Worm (Caenorhabditis elegans) whole organism, L4 larva: Measurements from ENCODE around the gene H35N09.1.

Source experiments
- ama-1 ChIP-seq: fragments of 150-350 bp; optimal IDR thresholded peaks from 2 replicates; lab custom pipeline; 2014; ENCODE audit warnings: inconsistent platforms, mixed read lengths
- ceh-28 ChIP-seq: fragments of 150-350 bp; optimal IDR thresholded peaks from 2 replicates; lab custom pipeline; 2014; ENCODE audit warnings: missing biosample characterization, missing genetic modification reagents, missing genetic modification characterization
- hlh-11 ChIP-seq: fragments of 200-800 bp; sonication (Bioruptor generic); optimal IDR thresholded peaks from 2 replicates; lab custom pipeline; 2018; ENCODE audit warnings: mild to moderate bottlenecking, missing genetic modification characterization, missing compliant biosample characterization
- lin-15B ChIP-seq: fragments of 150-350 bp; sonication (generic microtip); optimal IDR thresholded peaks from 3 replicates; lab custom pipeline; 2014; ENCODE audit warnings: missing biosample characterization, missing genetic modification characterization
- lir-3 ChIP-seq: sonication (generic microtip); optimal IDR thresholded peaks from 2 replicates; lab custom pipeline; 2016; ENCODE audit warnings: mild to moderate bottlenecking, missing genetic modification characterization, missing compliant biosample characterization
- nhr-11 ChIP-seq: fragments of 150-350 bp; optimal IDR thresholded peaks from 2 replicates; lab custom pipeline; 2014; ENCODE audit warnings: missing biosample characterization, missing genetic modification characterization
- nhr-28 ChIP-seq: fragments of 150-350 bp; optimal IDR thresholded peaks from 2 replicates; lab custom pipeline; 2014; ENCODE audit warnings: missing biosample characterization, missing genetic modification characterization
- nhr-77 ChIP-seq: fragments of 150-350 bp; optimal IDR thresholded peaks from 2 replicates; lab custom pipeline; 2014; ENCODE audit warnings: missing biosample characterization, missing genetic modification characterization
- pha-4 ChIP-seq, 2 experiments: fragments of 150-350 bp in 1 of 2; fragments of 200-800 bp in 1 of 2; sonication (Bioruptor generic) in 1 of 2; IDR thresholded peaks in 1 of 2; optimal IDR thresholded peaks in 1 of 2; 2 replicates each; pipeline versions ENCODE4 v1.3.6 to Lab custom; 2014 to 2022; ENCODE audit warnings: missing genetic modification characterization in 2 of 2, missing genetic modification reagents in 2 of 2, missing biosample characterization in 1 of 2, missing compliant biosample characterization in 1 of 2
- tra-1 ChIP-seq: fragments of 200-800 bp; sonication (Bioruptor generic); IDR thresholded peaks from 2 replicates; pipeline ENCODE4 v1.3.6; 2022; ENCODE audit warnings: missing genetic modification reagents, missing genetic modification characterization, missing compliant biosample characterization
- unc-62 ChIP-seq, 3 experiments: fragments of 150-350 bp in 1 of 3; sonication (generic microtip); optimal IDR thresholded peaks in 2 of 3; peaks in 1 of 3; 1 replicate in 1 of 3; 2 replicates in 2 of 3; lab custom pipeline; 2014 to 2017; ENCODE audit warnings: missing biosample characterization in 3 of 3, missing genetic modification characterization in 3 of 3, missing genetic modification reagents in 3 of 3, missing genotype in 1 of 3
- zip-11 ChIP-seq: fragments of 200-800 bp; sonication (Bioruptor generic); IDR thresholded peaks from 2 replicates; pipeline ENCODE4 v1.3.6; 2022; ENCODE audit warnings: missing genetic modification characterization, missing compliant biosample characterization
- ztf-11 ChIP-seq: fragments of 150-350 bp; optimal IDR thresholded peaks from 2 replicates; lab custom pipeline; 2014; ENCODE audit warnings: missing biosample characterization, missing genetic modification characterization

ce11 chrX:8604160-8604559 is 979 bp upstream of the H35N09.1 start:
- no peak for TF ChIP-seq lir-3 (tag; lab: Kevin White, UChicago)
- TF ChIP-seq zip-11 (GFP tag; lab: Robert Waterston, UW): no peak
- no peak for TF ChIP-seq nhr-77 (tag; lab: Kevin White, UChicago)
- TF ChIP-seq lin-15B (tag; lab: Kevin White, UChicago): no peak
- no peak for TF ChIP-seq ztf-11 (tag; lab: Kevin White, UChicago)
- peak; percentile 79 for TF ChIP-seq hlh-11
- TF ChIP-seq ceh-28 (tag; lab: Kevin White, UChicago): no peak
- TF ChIP-seq nhr-28 (tag; lab: Kevin White, UChicago): peak; percentile 19
- TF ChIP-seq pha-4 (GFP tag; IDR thresholded peaks at IDR 0.05; lab: Robert Waterston, UW): no peak
- TF ChIP-seq pha-4 (tag; optimal IDR thresholded peaks at IDR 0.05; lab: Kevin White, UChicago): no peak
- TF ChIP-seq unc-62 (GFP tag; optimal IDR thresholded peaks at IDR 0.05 in 1 of 2; lab: Kevin White, UChicago): no peak
- TF ChIP-seq unc-62 (tag; optimal IDR thresholded peaks at IDR 0.05; lab: Kevin White, UChicago): no peak
- no peak for TF ChIP-seq ama-1
- TF ChIP-seq nhr-11 (tag; lab: Kevin White, UChicago): no peak
- peak; percentile 63 for TF ChIP-seq tra-1 (GFP tag; lab: Robert Waterston, UW)
